Worm (Caenorhabditis elegans) whole organism, mixed stage, embryonic: ENCODE results near the gene Y50D7A.8.

ENCODE experiments used
- ces-1 ChIP-seq: fragments of 150-350 bp; optimal IDR thresholded peaks from 2 replicates; lab custom pipeline; 2014; ENCODE audit warnings: missing biosample characterization, missing genetic modification reagents, missing genetic modification characterization
- elt-3 ChIP-seq: fragments of 150-350 bp; optimal IDR thresholded peaks from 2 replicates; lab custom pipeline; 2014; ENCODE audit warnings: missing biosample characterization, missing genetic modification characterization
- mep-1 ChIP-seq: fragments of 150-350 bp; optimal IDR thresholded peaks from 2 replicates; lab custom pipeline; 2017; ENCODE audit warnings: missing biosample characterization, missing genetic modification reagents, missing genetic modification characterization, inconsistent platforms
- nhr-12 ChIP-seq: fragments of 150-350 bp; optimal IDR thresholded peaks from 2 replicates; lab custom pipeline; 2014; ENCODE audit warnings: missing biosample characterization, missing genetic modification characterization
- nhr-2 ChIP-seq: fragments of 150-350 bp; optimal IDR thresholded peaks from 2 replicates; lab custom pipeline; 2014; ENCODE audit warnings: missing biosample characterization, missing genetic modification characterization
- sem-2 ChIP-seq: fragments of 200-800 bp; sonication (Bioruptor generic); optimal IDR thresholded peaks from 2 replicates; lab custom pipeline; 2018; ENCODE audit warnings: mild to moderate bottlenecking, missing genetic modification characterization, missing compliant biosample characterization
- snpc-4 ChIP-seq: fragments of 150-350 bp; optimal IDR thresholded peaks from 2 replicates; lab custom pipeline; 2014; ENCODE audit warnings: missing biosample characterization, missing genetic modification characterization
- unc-62 ChIP-seq: fragments of 150-350 bp; optimal IDR thresholded peaks from 2 replicates; lab custom pipeline; 2014; ENCODE audit warnings: missing biosample characterization, missing genetic modification reagents, missing genetic modification characterization

- TF ChIP-seq nhr-12 (tag; lab: Kevin White, UChicago) (no peak), unc-62 (GFP tag; lab: Kevin White, UChicago) (no peak), elt-3 (tag; lab: Kevin White, UChicago) (no peak), nhr-2 (tag; lab: Kevin White, UChicago) (no peak), mep-1 (no peak), snpc-4 (no peak), sem-2 (no peak), ces-1 (GFP tag; lab: Kevin White, UChicago) (no peak)
Observed at ce11 chrIII:315160-315559, 27.9 kb downstream of the Y50D7A.8 start, which contains the start of gene Y50D7A.10.
